Worm (Caenorhabditis elegans): ENCODE results near the gene rfip-1.

DNA sequence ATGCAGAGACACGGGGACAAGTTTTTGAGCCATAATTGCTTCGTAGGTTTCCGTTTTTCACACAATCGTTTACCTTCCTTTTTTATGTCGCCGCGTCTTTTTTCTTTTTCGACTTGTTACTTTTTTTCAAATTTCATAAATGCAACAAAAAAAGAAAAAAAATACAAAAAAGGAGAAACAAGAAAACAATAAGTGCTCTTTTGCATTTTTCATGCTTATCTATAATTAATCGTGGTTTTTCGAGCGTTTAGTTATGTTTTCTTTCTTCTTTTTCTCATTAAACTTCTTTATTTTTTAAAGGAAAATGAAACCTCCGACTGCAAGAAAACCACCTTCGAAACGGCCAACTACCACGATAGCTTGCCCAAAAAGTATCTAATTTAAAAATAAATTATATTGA lies 11.5 kb downstream of the rfip-1 start, which contains the start of gene F59G1.4:
- TF ChIP-seq fos-1 (tag; optimal IDR thresholded peaks at IDR 0.05): no peak
- TF ChIP-seq lin-39 (tag; optimal IDR thresholded peaks at IDR 0.05): no peak
- no peak for TF ChIP-seq gmeb-1 (tag; optimal IDR thresholded peaks at IDR 0.05)
- no peak for TF ChIP-seq ztf-1 (GFP tag; conservative IDR thresholded peaks at IDR 0.05)
- no peak for TF ChIP-seq nhr-21 (tag; optimal IDR thresholded peaks at IDR 0.05)
- no peak for TF ChIP-seq nhr-12 (tag; optimal IDR thresholded peaks at IDR 0.05)
- no peak for TF ChIP-seq egl-27 (tag; optimal IDR thresholded peaks at IDR 0.05)
- no peak for TF ChIP-seq ama-1 (optimal IDR thresholded peaks at IDR 0.05)
- TF ChIP-seq ztf-4 (tag; optimal IDR thresholded peaks at IDR 0.05): no peak
- no peak for TF ChIP-seq nhr-77 (tag; optimal IDR thresholded peaks at IDR 0.05)
- TF ChIP-seq R02D3.7 (tag; optimal IDR thresholded peaks at IDR 0.05): no peak
